Worm (Caenorhabditis elegans) whole organism, young adult: Measurements from ENCODE around the gene unc-62.

Source experiments
- B0035.1 ChIP-seq: sonication (generic microtip); optimal IDR thresholded peaks from 2 replicates; lab custom pipeline; 2016; ENCODE audit warnings: missing genetic modification characterization, mild to moderate bottlenecking, missing compliant biosample characterization, missing genotype, missing genetic modification reagents
- B0336.3 ChIP-seq: fragments of 200-800 bp; sonication (Bioruptor generic); IDR thresholded peaks from 2 replicates; pipeline ENCODE4 v1.3.6; 2022; ENCODE audit warnings: missing genetic modification characterization, missing compliant biosample characterization
- C17E4.6 ChIP-seq: fragments of 200-800 bp; sonication (Bioruptor generic); IDR thresholded peaks from 2 replicates; pipeline ENCODE4 v1.3.6; 2022; ENCODE audit warnings: missing genetic modification reagents, missing genetic modification characterization, missing compliant biosample characterization
- F52B5.7 ChIP-seq: sonication (generic microtip); optimal IDR thresholded peaks from 2 replicates; lab custom pipeline; 2016; ENCODE audit warnings: mild to moderate bottlenecking, missing genetic modification characterization, missing compliant biosample characterization
- K11D2.4 ChIP-seq: fragments of 200-800 bp; sonication (Bioruptor generic); IDR thresholded peaks from 2 replicates; pipeline ENCODE4 v1.3.6; 2022; ENCODE audit warnings: missing genetic modification reagents, missing genetic modification characterization, missing compliant biosample characterization
- K12H6.12 ChIP-seq: fragments of 200-800 bp; sonication (Bioruptor generic); optimal IDR thresholded peaks from 2 replicates; lab custom pipeline; 2018; ENCODE audit warnings: mild to moderate bottlenecking, missing genetic modification characterization, missing compliant biosample characterization
- Y79H2A.3 ChIP-seq: fragments of 200-800 bp; sonication (Bioruptor generic); conservative IDR thresholded peaks from 2 replicates; pipeline ENCODE4 v1.3.6; 2022; ENCODE audit warnings: missing genetic modification reagents, missing genetic modification characterization, missing compliant biosample characterization
- ama-1 ChIP-seq, 3 experiments: fragments of 150-350 bp in 1 of 3; sonication (generic microtip) in 2 of 3; optimal IDR thresholded peaks; 2 replicates each; lab custom pipeline; 2014 to 2018; ENCODE audit warnings: missing biosample characterization in 2 of 3, missing genetic modification characterization in 2 of 3, missing genetic modification reagents in 2 of 3
- atf-7 ChIP-seq: sonication (generic microtip); optimal IDR thresholded peaks from 2 replicates; lab custom pipeline; 2017; ENCODE audit warnings: mild to moderate bottlenecking, missing genetic modification characterization, missing compliant biosample characterization
- bed-2 ChIP-seq: fragments of 200-800 bp; sonication (Bioruptor generic); IDR thresholded peaks from 2 replicates; pipeline ENCODE4 v1.3.6; 2022; ENCODE audit warnings: missing genetic modification reagents, missing genetic modification characterization, missing compliant biosample characterization
- cebp-1 ChIP-seq, 2 experiments: fragments of 200-800 bp in 1 of 2; sonication (Bioruptor generic) in 1 of 2; sonication (generic microtip) in 1 of 2; IDR thresholded peaks in 1 of 2; optimal IDR thresholded peaks in 1 of 2; 2 replicates each; pipeline versions ENCODE4 v1.3.6 to Lab custom; 2017 to 2022; ENCODE audit warnings: missing compliant biosample characterization in 2 of 2, missing genetic modification characterization in 2 of 2, mild to moderate bottlenecking in 1 of 2, missing genetic modification reagents in 1 of 2, moderate library complexity in 1 of 2
- ceh-27 ChIP-seq: fragments of 200-800 bp; sonication (Bioruptor generic); optimal IDR thresholded peaks from 2 replicates; lab custom pipeline; 2018; ENCODE audit warnings: mild to moderate bottlenecking, missing genetic modification characterization, moderate library complexity, missing compliant biosample characterization
- ceh-58 ChIP-seq: fragments of 200-800 bp; sonication (Bioruptor generic); IDR thresholded peaks from 2 replicates; pipeline ENCODE4 v1.3.6; 2022; ENCODE audit warnings: missing genetic modification characterization, missing compliant biosample characterization
- chd-7 ChIP-seq: sonication (generic microtip); optimal IDR thresholded peaks from 2 replicates; lab custom pipeline; 2016; ENCODE audit warnings: mild to moderate bottlenecking, missing genetic modification characterization, moderate library complexity, missing compliant biosample characterization
- egl-18 ChIP-seq: fragments of 200-800 bp; sonication (Bioruptor generic); IDR thresholded peaks from 2 replicates; pipeline ENCODE4 v1.3.6; 2022; ENCODE audit warnings: missing genetic modification reagents, missing genetic modification characterization, missing compliant biosample characterization
- egl-44 ChIP-seq: fragments of 200-800 bp; sonication (Bioruptor generic); IDR thresholded peaks from 2 replicates; pipeline ENCODE4 v1.3.6; 2022; ENCODE audit warnings: missing genetic modification reagents, missing genetic modification characterization, missing compliant biosample characterization
- hmg-1.2 ChIP-seq: fragments of 200-800 bp; sonication (Bioruptor generic); IDR thresholded peaks from 2 replicates; pipeline ENCODE4 v1.3.6; 2022; ENCODE audit warnings: missing genetic modification reagents, missing genetic modification characterization, missing compliant biosample characterization
- lag-1 ChIP-seq: fragments of 200-800 bp; sonication (Bioruptor generic); IDR thresholded peaks from 2 replicates; pipeline ENCODE4 v1.3.6; 2022; ENCODE audit warnings: missing genetic modification reagents, missing genetic modification characterization, missing compliant biosample characterization
- let-526 ChIP-seq: fragments of 200-800 bp; sonication (Bioruptor generic); IDR thresholded peaks from 2 replicates; pipeline ENCODE4 v1.3.6; 2022; ENCODE audit warnings: missing genetic modification reagents, missing genetic modification characterization, missing compliant biosample characterization
- lin-35 ChIP-seq, 3 experiments: fragments of 150-350 bp in 2 of 3; sonication (generic microtip) in 1 of 3; optimal IDR thresholded peaks; 2 replicates each; lab custom pipeline; 2014 to 2018; ENCODE audit warnings: missing biosample characterization in 3 of 3, missing genetic modification characterization in 3 of 3, missing genetic modification reagents in 3 of 3
- lin-40 ChIP-seq: sonication (generic microtip); optimal IDR thresholded peaks from 2 replicates; lab custom pipeline; 2016; ENCODE audit warnings: missing genetic modification characterization, mild to moderate bottlenecking, missing compliant biosample characterization, missing genotype, missing genetic modification reagents
- madf-10 ChIP-seq: sonication (generic microtip); optimal IDR thresholded peaks from 2 replicates; lab custom pipeline; 2016; ENCODE audit warnings: mild to moderate bottlenecking, missing genetic modification characterization, missing compliant biosample characterization
- mcd-1 ChIP-seq: fragments of 200-800 bp; sonication (Bioruptor generic); IDR thresholded peaks from 2 replicates; pipeline ENCODE4 v1.3.6; 2022; ENCODE audit warnings: missing genetic modification reagents, missing genetic modification characterization, missing compliant biosample characterization
- nfyb-1 ChIP-seq: fragments of 200-800 bp; sonication (Bioruptor generic); IDR thresholded peaks from 2 replicates; pipeline ENCODE4 v1.3.6; 2022; ENCODE audit warnings: missing genetic modification reagents, missing genetic modification characterization, missing compliant biosample characterization
- nhr-179 ChIP-seq: sonication (generic microtip); optimal IDR thresholded peaks from 2 replicates; lab custom pipeline; 2016; ENCODE audit warnings: mild to moderate bottlenecking, missing genetic modification characterization, missing compliant biosample characterization
- nhr-27 ChIP-seq: fragments of 200-800 bp; sonication (Bioruptor generic); optimal IDR thresholded peaks from 2 replicates; lab custom pipeline; 2018; ENCODE audit warnings: mild to moderate bottlenecking, missing genetic modification characterization, moderate library complexity, missing compliant biosample characterization
- pbrm-1 ChIP-seq: fragments of 200-800 bp; sonication (Bioruptor generic); IDR thresholded peaks from 2 replicates; pipeline ENCODE4 v1.3.6; 2022; ENCODE audit warnings: missing genetic modification reagents, missing genetic modification characterization, missing compliant biosample characterization
- snpc-4 ChIP-seq, 5 experiments: fragments of 150-350 bp in 1 of 5; sonication (generic microtip) in 4 of 5; optimal IDR thresholded peaks; 2 replicates each; lab custom pipeline; 2014 to 2018; ENCODE audit warnings: missing genetic modification characterization in 5 of 5, missing biosample characterization in 3 of 5, antibody characterized with exemption in 2 of 5, mild to moderate bottlenecking in 2 of 5, missing compliant biosample characterization in 2 of 5, missing genotype in 2 of 5, moderate library complexity in 2 of 5, missing genetic modification reagents in 1 of 5
- unc-62 ChIP-seq: fragments of 150-350 bp; optimal IDR thresholded peaks from 2 replicates; lab custom pipeline; 2014; ENCODE audit warnings: missing biosample characterization, missing genetic modification reagents, missing genetic modification characterization
- zfh-2 ChIP-seq: fragments of 200-800 bp; sonication (Bioruptor generic); conservative IDR thresholded peaks from 2 replicates; pipeline ENCODE4 v1.3.6; 2022; ENCODE audit warnings: missing genetic modification reagents, missing genetic modification characterization, missing compliant biosample characterization

The unc-62 gene

DNA sequence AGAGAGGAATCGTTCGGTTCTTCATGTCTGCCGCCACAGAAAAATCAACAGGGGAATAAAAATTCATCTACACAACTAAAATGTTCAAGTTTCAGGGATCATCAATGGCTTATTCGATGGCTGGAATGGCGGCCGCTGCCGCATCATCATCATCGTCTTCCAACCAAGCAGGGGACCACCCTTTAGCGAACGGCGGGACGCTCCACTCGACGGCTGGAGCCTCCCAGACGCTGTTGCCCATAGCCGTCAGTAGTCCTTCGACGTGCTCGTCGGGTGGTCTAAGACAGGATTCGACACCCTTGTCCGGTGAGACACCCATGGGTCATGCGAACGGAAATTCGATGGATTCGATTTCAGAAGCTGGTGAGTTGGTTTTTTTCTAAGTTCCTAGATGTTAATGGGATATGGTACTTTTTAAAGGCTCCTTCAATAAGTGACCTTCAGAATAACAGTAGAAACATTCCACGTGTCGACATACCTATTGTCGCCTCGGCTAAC lies 6.7 kb downstream of the unc-62 start:
- TF ChIP-seq zfh-2, result peak; percentile 56; the same call in 1 of the 2 replicates
- no peak for TF ChIP-seq Y79H2A.3 (GFP tag; lab: Robert Waterston, UW)

DNA sequence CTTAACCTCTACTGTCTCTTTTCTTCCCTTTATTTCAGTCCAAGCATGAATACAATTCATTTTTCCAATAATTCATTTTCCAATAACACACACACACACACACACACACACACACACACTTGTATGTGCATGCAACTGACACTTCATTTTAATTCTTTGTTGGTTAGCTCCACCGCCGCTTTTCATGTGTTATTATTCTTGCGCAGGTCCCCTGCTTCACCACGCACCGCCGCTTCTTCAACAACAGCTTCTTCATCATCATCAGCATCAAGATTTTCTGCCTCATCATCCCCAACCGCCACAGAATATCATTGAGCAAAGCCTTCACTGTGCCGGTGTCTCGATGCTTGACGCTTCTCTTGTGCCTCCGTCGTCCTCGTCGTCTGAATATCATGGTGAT lies 7.2 kb downstream of the unc-62 start:
- no peak for TF ChIP-seq madf-10
- TF ChIP-seq nfyb-1 (GFP tag; lab: Robert Waterston, UW), result 0 out of 2 replicates have a peak, but pooled peaks have one; percentile 38
- TF ChIP-seq B0035.1 (tag; lab: Kevin White, UChicago), result no peak
- TF ChIP-seq pbrm-1 (GFP tag; lab: Robert Waterston, UW), result 0 out of 2 replicates have a peak, but pooled peaks have one; percentile 29
- no peak for TF ChIP-seq unc-62 (GFP tag; lab: Kevin White, UChicago)
- TF ChIP-seq nhr-179 (tag; lab: Kevin White, UChicago), result no peak
- TF ChIP-seq ama-1 (optimal IDR thresholded peaks at IDR 0.05; lab: Kevin White, UChicago), result no peak
- no peak for TF ChIP-seq ama-1 (GFP tag; optimal IDR thresholded peaks at IDR 0.05; lab: Kevin White, UChicago)

DNA sequence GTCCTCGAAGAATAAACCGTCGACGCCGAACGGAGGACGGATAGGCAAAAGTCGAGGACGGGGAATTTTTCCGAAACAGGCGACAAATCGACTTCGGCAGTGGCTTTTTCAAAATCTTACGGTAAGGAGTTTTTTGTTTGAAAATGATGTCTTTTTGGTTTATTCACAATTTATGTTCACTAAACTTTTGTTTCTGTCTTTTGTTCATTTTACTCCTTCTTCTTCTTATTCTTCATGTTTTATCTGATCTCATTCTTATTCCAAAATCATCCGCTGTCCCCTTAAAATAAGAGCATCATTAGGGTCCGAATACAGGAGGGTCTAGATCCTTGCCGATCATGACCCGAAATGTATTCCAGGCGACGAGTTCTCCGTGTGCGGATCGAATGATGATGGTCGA lies 7.7 kb downstream of the unc-62 start:
- TF ChIP-seq B0035.1 (tag; lab: Kevin White, UChicago), result no peak

DNA sequence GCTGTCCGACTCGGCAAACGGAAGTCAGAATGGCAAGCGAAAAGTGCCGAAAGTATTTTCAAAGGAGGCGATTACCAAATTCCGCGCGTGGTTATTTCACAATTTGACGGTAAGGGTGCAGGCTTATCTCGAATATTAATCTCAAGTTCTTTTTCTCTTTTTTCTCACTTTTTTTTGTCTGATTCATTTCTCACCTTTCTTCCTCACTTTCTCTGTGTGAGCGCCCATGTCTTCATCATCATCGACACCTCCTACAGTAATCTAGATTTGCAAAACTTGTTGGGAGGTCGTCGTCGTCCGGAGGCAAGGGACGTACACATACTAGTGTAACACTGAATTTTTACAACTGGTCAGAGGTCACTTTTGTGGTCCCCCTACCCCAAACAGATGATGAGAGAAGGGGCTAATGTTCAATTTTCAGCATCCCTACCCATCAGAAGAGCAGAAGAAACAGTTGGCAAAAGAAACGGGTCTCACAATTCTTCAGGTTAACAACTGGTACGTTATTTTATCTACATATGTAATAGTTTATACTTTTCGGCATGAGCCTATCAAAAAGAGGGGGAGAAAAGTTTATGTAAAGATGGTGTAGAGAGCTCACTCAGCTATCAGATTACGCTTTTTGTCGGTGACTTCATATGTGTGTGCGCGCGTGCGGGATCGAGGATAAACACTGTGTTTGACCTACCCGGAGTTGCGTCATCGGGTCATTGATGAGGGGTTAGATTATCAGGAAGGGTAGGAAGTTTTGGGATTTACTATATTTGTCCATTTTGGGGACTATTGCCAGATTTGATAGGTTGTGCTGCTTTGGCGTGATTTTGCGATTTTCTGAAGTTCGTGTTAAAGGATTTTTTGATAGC lies 8.4 kb downstream of the unc-62 start:
- TF ChIP-seq unc-62 (GFP tag; lab: Kevin White, UChicago) (peak; percentile 47), ceh-58 (GFP tag; lab: Robert Waterston, UW) (no peak), bed-2 (GFP tag; lab: Robert Waterston, UW) (no peak), K11D2.4 (GFP tag; lab: Robert Waterston, UW) (no peak)

DNA sequence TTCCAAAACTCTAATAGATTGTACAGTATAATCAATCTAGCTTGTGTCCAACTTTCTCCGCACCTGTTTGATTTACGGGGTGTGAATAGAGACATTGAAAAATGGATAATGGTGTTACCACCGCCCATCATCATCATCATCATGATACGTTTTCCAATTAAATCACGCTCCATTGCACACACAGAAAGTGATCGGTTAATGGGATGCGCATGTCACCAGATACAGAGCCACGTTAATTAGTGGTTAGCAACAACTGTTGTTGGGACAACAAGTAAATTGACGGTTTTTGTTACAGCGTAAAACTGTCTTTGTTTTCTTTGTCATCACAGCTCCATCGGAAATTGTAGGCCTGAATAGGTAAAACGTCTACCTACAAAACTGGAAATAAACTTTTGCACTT lies 9.4 kb downstream of the unc-62 start:
- TF ChIP-seq egl-44 (GFP tag; lab: Robert Waterston, UW), result no peak
- no peak for TF ChIP-seq Y79H2A.3 (GFP tag; lab: Robert Waterston, UW)
- peak; percentile 82 for TF ChIP-seq unc-62 (GFP tag; lab: Kevin White, UChicago)

DNA sequence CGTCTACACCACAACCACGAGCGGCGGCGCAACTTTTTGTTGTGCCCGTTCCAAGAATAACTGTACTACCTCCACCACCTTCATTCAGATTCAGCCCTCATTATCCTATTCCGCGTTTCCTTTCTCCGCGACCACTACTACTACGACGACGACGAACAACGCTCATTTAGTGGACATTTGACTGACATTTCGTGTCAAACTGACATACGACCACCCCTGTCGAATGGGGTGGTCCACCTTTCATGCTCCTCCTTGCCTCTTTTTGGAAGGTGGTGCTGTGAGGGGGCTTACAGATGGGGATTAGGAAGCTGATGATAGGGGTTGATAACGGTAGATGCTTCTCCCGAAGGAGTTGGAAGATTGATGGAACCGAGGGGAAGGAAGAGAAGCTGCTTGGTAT lies 9.9 kb downstream of the unc-62 start:
- TF ChIP-seq nhr-27 (tag; lab: Kevin White, UChicago) (no peak), lin-35 (GFP tag; optimal IDR thresholded peaks at IDR 0.05; lab: Kevin White, UChicago) (no peak), K11D2.4 (GFP tag; lab: Robert Waterston, UW) (0 out of 2 replicates have a peak, but pooled peaks have one; percentile 28), unc-62 (GFP tag; lab: Kevin White, UChicago) (peak; percentile 17), egl-18 (GFP tag; lab: Robert Waterston, UW) (0 out of 2 replicates have a peak, but pooled peaks have one; percentile 6)

DNA sequence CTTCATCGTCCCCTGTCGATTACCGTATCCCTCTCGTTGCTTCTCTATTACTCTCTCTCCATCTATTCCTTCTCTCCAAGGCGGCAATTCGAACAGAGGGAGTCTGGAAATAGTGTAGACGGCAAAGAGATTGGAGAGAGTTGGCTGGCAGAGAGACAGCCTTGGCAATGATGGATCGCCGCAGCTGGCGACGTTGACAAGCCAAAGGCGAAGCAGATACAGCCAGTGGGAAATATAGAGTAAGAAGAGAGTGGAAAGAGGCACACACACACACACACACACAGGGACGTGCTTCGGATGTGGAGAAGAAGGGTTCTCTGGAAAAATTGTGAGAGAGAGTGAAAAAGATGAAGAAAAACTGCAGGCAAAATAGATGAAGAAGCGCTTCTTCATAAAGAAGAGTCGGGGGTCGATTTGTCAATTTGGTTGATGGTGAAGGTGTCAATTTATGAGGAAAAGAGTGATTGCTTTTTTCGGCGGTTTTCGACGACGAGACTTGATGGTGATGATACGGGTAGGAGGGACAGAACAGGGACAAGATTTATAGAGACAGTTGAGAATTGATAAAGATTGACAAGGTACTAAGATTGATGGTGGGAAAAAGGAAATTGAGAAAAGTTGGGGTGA lies 10.7 kb downstream of the unc-62 start:
- TF ChIP-seq atf-7 (tag; lab: Kevin White, UChicago) (no peak), mcd-1 (0 out of 2 replicates have a peak, but pooled peaks have one; percentile 20), ceh-27 (GFP tag; lab: Kevin White, UChicago) (no peak), snpc-4 (GFP tag; optimal IDR thresholded peaks at IDR 0.05; lab: Kevin White, UChicago) (peak; percentile 1), snpc-4 (tag; optimal IDR thresholded peaks at IDR 0.05; lab: Kevin White, UChicago) (no peak), zfh-2 (peak; percentile 73), nhr-179 (tag; lab: Kevin White, UChicago) (no peak), lin-35 (GFP tag; optimal IDR thresholded peaks at IDR 0.05; lab: Kevin White, UChicago) (peak in 1 of 3 experiments; percentile 9), let-526 (GFP tag; lab: Robert Waterston, UW) (no peak), B0336.3 (GFP tag; lab: Robert Waterston, UW) (peak; percentile 29; the same call in 1 of the 2 replicates), C17E4.6 (GFP tag; lab: Robert Waterston, UW) (no peak), chd-7 (tag; lab: Kevin White, UChicago) (no peak), madf-10 (peak; percentile 27), lin-40 (tag; lab: Kevin White, UChicago) (peak; percentile 19), K12H6.12 (tag; lab: Kevin White, UChicago) (peak; percentile 66), lag-1 (GFP tag; lab: Robert Waterston, UW) (no peak), hmg-1.2 (GFP tag; lab: Robert Waterston, UW) (peak; percentile 31; the same call in 1 of the 2 replicates), cebp-1 (GFP tag; IDR thresholded peaks at IDR 0.05; lab: Robert Waterston, UW) (no peak), cebp-1 (tag; optimal IDR thresholded peaks at IDR 0.05; lab: Kevin White, UChicago) (peak; percentile 44), ama-1 (optimal IDR thresholded peaks at IDR 0.05; lab: Kevin White, UChicago) (no peak), ama-1 (GFP tag; optimal IDR thresholded peaks at IDR 0.05; lab: Kevin White, UChicago) (peak in 1 of 2 experiments; percentile 35), F52B5.7 (peak; percentile 46), unc-62 (GFP tag; lab: Kevin White, UChicago) (peak; percentile 86)
